Fruit fly (Drosophila melanogaster): Measurements from ENCODE around the gene Hyls1.

The Hyls1 gene

DNA sequence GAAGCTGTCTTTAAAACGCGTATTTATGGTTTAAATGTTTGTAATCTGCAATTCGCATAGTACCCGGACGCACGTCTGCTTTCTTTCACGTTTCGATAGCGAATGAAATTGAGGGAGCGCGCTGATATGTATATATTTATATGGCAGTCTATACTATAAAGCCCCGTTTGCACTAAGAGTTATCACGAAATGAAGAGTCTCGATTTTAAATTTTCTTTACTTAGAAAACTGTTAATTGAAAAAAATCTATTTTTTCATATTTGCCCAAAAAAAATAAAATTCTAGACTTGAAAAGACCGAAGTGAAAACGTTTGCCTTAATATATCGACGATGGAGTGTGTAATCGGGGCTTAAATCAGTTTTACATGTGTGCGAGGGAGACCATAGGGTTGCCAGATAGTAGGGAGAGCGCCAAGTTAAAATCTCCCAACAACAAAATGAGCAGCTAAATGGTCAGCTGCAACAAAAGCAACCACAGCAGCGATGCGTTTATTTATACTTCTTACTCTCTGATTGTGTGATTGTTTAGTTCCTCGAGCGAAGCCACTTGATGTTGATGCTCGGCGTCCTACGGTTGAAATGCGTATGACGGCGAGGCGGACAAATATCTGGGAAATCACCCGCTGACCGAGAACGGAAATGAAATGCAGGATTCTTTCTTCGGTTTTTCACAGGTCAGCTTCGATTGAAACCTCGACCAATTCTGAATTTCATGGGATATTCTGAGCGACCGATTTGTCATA lies 26.7 kb downstream of the Hyls1 start, which contains the start of gene cact (continued):
- TF ChIP-seq CG16813 (GFP tag; IDR thresholded peaks at IDR 0.05; ENCODE audit: partially characterized antibody) (peak; percentile 57; the same call in 2 of the 3 replicates), Rx (GFP tag; IDR thresholded peaks at IDR 0.05) (peak; percentile 85), Hmx (GFP tag; optimal IDR thresholded peaks at IDR 0.05) (peak; percentile 88), cg (GFP tag; optimal IDR thresholded peaks at IDR 0.05) (peak; percentile 84), pho (GFP tag; optimal IDR thresholded peaks at IDR 0.05) (peak; percentile 94), CG17802 (tag; optimal IDR thresholded peaks at IDR 0.05) (peak; percentile 100), CG3163 (GFP tag; optimal IDR thresholded peaks at IDR 0.05) (peak; percentile 80), Deaf1 (tag; optimal IDR thresholded peaks at IDR 0.05) (peak; percentile 73), CG14014 (GFP tag; IDR thresholded peaks at IDR 0.05) (peak; percentile 85), sna (GFP tag; IDR thresholded peaks at IDR 0.05; ENCODE audit: partially characterized antibody) (peak; percentile 73; the same call in 1 of the 2 replicates), ara (GFP tag; IDR thresholded peaks at IDR 0.05) (peak; percentile 79), Asciz (GFP tag; optimal IDR thresholded peaks at IDR 0.05) (peak; percentile 84), PHDP (tag; optimal IDR thresholded peaks at IDR 0.05) (peak; percentile 95), kay (GFP tag; optimal IDR thresholded peaks at IDR 0.05) (peak; percentile 91), Meics (GFP tag; optimal IDR thresholded peaks at IDR 0.05) (peak; percentile 92), Abd-B (GFP tag; optimal IDR thresholded peaks at IDR 0.05) (peak; percentile 91), BtbVII (GFP tag; optimal IDR thresholded peaks at IDR 0.05) (peak; percentile 88), eve (GFP tag; optimal IDR thresholded peaks at IDR 0.05) (peak in 1 of 2 experiments; percentile 90), ranshi (GFP tag; IDR thresholded peaks at IDR 0.05) (peak; percentile 92), Myb (GFP tag; optimal IDR thresholded peaks at IDR 0.05) (peak; percentile 82), abd-A (tag; optimal IDR thresholded peaks at IDR 0.05) (peak; percentile 94), schlank (tag; optimal IDR thresholded peaks at IDR 0.05) (peak; percentile 80), en (GFP tag; optimal IDR thresholded peaks at IDR 0.05) (peak; percentile 88), CG42726 (GFP tag; IDR thresholded peaks at IDR 0.05; ENCODE audit: partially characterized antibody) (peak; percentile 45; the same call in 1 of the 2 replicates), CG1233 (GFP tag; optimal IDR thresholded peaks at IDR 0.05) (peak; percentile 77), CG2678 (tag; optimal IDR thresholded peaks at IDR 0.05) (peak; percentile 93), fd3F (GFP tag; optimal IDR thresholded peaks at IDR 0.05) (peak; percentile 88), Hey (tag; optimal IDR thresholded peaks at IDR 0.05) (peak; percentile 58), Taf1 (GFP tag; IDR thresholded peaks at IDR 0.05) (peak; percentile 82), CG15514 (GFP tag; optimal IDR thresholded peaks at IDR 0.05) (peak; percentile 93), HLH54F (GFP tag; optimal IDR thresholded peaks at IDR 0.05) (peak; percentile 95), pita (GFP tag; optimal IDR thresholded peaks at IDR 0.05) (no peak), hbn (GFP tag; IDR thresholded peaks at IDR 0.05; ENCODE audit: partially characterized antibody) (peak; percentile 61), H2.0 (GFP tag; IDR thresholded peaks at IDR 0.05) (peak; percentile 88), CG13287 (GFP tag; IDR thresholded peaks at IDR 0.05; ENCODE audit: partially characterized antibody) (peak; percentile 68), twi (tag; optimal IDR thresholded peaks at IDR 0.05) (peak; percentile 89), CG11695 (GFP tag; IDR thresholded peaks at IDR 0.05) (peak; percentile 89), CG1024 (GFP tag; IDR thresholded peaks at IDR 0.05) (peak; percentile 85), sisA (GFP tag; IDR thresholded peaks at IDR 0.05) (peak; percentile 88), CG4820 (GFP tag; optimal IDR thresholded peaks at IDR 0.05) (peak; percentile 89), CG1602 (GFP tag; optimal IDR thresholded peaks at IDR 0.05) (peak; percentile 93), HHEX (GFP tag; optimal IDR thresholded peaks at IDR 0.05) (peak; percentile 89), CG13894 (tag; optimal IDR thresholded peaks at IDR 0.05) (peak; percentile 95), Stat92E (GFP tag; optimal IDR thresholded peaks at IDR 0.05) (peak in 1 of 3 experiments; percentile 75), fd64A (GFP tag; optimal IDR thresholded peaks at IDR 0.05) (no peak), CG11398 (GFP tag; optimal IDR thresholded peaks at IDR 0.05) (peak; percentile 91), Dfd (GFP tag; optimal IDR thresholded peaks at IDR 0.05) (no peak), CG2875 (GFP tag; optimal IDR thresholded peaks at IDR 0.05) (peak; percentile 76)
